Fruit fly (Drosophila melanogaster) whole organism, pupa: ENCODE data around the gene dysf.
A peak's percentile ranks its signal among the peaks of the same experiment; 100 is the strongest.

Source experiments
- CG10348 ChIP-seq: fragments of 200-800 bp; sonication (Bioruptor generic); IDR thresholded peaks from 2 replicates; pipeline ENCODE4 v1.3.6; 2022; ENCODE audit warnings: missing biosample characterization, missing genetic modification characterization
- CG12605 ChIP-seq: fragments of 200-800 bp; sonication (Bioruptor generic); IDR thresholded peaks from 2 replicates; pipeline ENCODE4 v1.3.6; 2022; ENCODE audit warnings: missing biosample characterization, missing genetic modification characterization
- CG13204 ChIP-seq: fragments of 200-800 bp; sonication (Bioruptor generic); optimal IDR thresholded peaks from 2 replicates; lab custom pipeline; 2018; ENCODE audit warnings: missing biosample characterization, mild to moderate bottlenecking, missing genetic modification characterization, moderate library complexity
- CG14655 ChIP-seq: fragments of 200-800 bp; sonication (Bioruptor generic); optimal IDR thresholded peaks from 3 replicates; lab custom pipeline; 2017; ENCODE audit warnings: mild to moderate bottlenecking, missing biosample characterization, missing genetic modification reagents, missing genetic modification characterization
- CG15710 ChIP-seq: fragments of 200-800 bp; sonication (Bioruptor generic); optimal IDR thresholded peaks from 2 replicates; lab custom pipeline; 2018; ENCODE audit warnings: missing biosample characterization, mild to moderate bottlenecking, missing genetic modification characterization, moderate library complexity
- CG17806 ChIP-seq: fragments of 200-800 bp; sonication (Bioruptor generic); optimal IDR thresholded peaks from 2 replicates; lab custom pipeline; 2018; ENCODE audit warnings: missing biosample characterization, mild to moderate bottlenecking, missing genetic modification characterization, moderate library complexity
- CG32121 ChIP-seq: fragments of 200-800 bp; sonication (Bioruptor generic); IDR thresholded peaks from 2 replicates; pipeline ENCODE4 v1.3.6; 2022; ENCODE audit warnings: missing biosample characterization, missing genetic modification characterization
- CG34367 ChIP-seq: fragments of 200-800 bp; sonication (Bioruptor generic); optimal IDR thresholded peaks from 2 replicates; lab custom pipeline; 2018; ENCODE audit warnings: missing biosample characterization, mild to moderate bottlenecking, missing genetic modification characterization
- CG4496 ChIP-seq: fragments of 200-800 bp; sonication (Bioruptor generic); IDR thresholded peaks from 3 replicates; pipeline ENCODE4 v1.3.6; 2022; ENCODE audit warnings: missing biosample characterization, missing genetic modification characterization
- CG8159 ChIP-seq: fragments of 200-800 bp; sonication (Bioruptor generic); optimal IDR thresholded peaks from 3 replicates; lab custom pipeline; 2018; ENCODE audit warnings: missing biosample characterization, mild to moderate bottlenecking, missing genetic modification characterization, moderate library complexity
- CG8301 ChIP-seq: fragments of 200-800 bp; sonication (Bioruptor generic); optimal IDR thresholded peaks from 2 replicates; lab custom pipeline; 2018; ENCODE audit warnings: missing biosample characterization, mild to moderate bottlenecking, missing genetic modification characterization
- CG9948 ChIP-seq: fragments of 200-800 bp; sonication (Bioruptor generic); optimal IDR thresholded peaks from 2 replicates; lab custom pipeline; 2018; ENCODE audit warnings: missing biosample characterization, mild to moderate bottlenecking, missing genetic modification characterization, moderate library complexity
- D1 ChIP-seq: fragments of 200-800 bp; sonication (Bioruptor generic); optimal IDR thresholded peaks from 2 replicates; lab custom pipeline; 2018; ENCODE audit warnings: missing biosample characterization, mild to moderate bottlenecking, missing genetic modification characterization, moderate library complexity
- EcR ChIP-seq: fragments of 200-800 bp; sonication (Bioruptor generic); optimal IDR thresholded peaks from 3 replicates; lab custom pipeline; 2019; ENCODE audit warnings: missing biosample characterization, missing genetic modification characterization, mild to moderate bottlenecking, moderate library complexity, missing genetic modification reagents
- Ets98B ChIP-seq: fragments of 200-800 bp; sonication (Bioruptor generic); IDR thresholded peaks from 2 replicates; pipeline ENCODE4 v1.3.6; 2022; ENCODE audit warnings: missing biosample characterization, missing genetic modification characterization
- Pif1A ChIP-seq: fragments of 200-800 bp; sonication (Bioruptor generic); optimal IDR thresholded peaks from 3 replicates; lab custom pipeline; 2016; ENCODE audit warnings: missing biosample characterization, missing genetic modification characterization
- Pif1B ChIP-seq: fragments of 200-800 bp; sonication (Bioruptor generic); optimal IDR thresholded peaks from 3 replicates; lab custom pipeline; 2016; ENCODE audit warnings: missing biosample characterization, missing genetic modification characterization
- Snoo ChIP-seq: fragments of 200-800 bp; sonication (Bioruptor generic); optimal IDR thresholded peaks from 3 replicates; lab custom pipeline; 2017; ENCODE audit warnings: missing biosample characterization, mild to moderate bottlenecking, missing genetic modification characterization, inconsistent platforms
- fd96Ca ChIP-seq: fragments of 200-800 bp; sonication (Bioruptor generic); IDR thresholded peaks from 3 replicates; pipeline ENCODE4 v1.3.6; 2022; ENCODE audit warnings: missing biosample characterization, missing genetic modification characterization
- gl ChIP-seq: fragments of 200-800 bp; sonication (Bioruptor generic); optimal IDR thresholded peaks from 2 replicates; lab custom pipeline; 2018; ENCODE audit warnings: missing biosample characterization, mild to moderate bottlenecking, missing genetic modification characterization
- rn ChIP-seq: fragments of 200-800 bp; sonication (Bioruptor generic); IDR thresholded peaks from 2 replicates; pipeline ENCODE4 v1.3.6; 2022; ENCODE audit warnings: missing biosample characterization, missing genetic modification characterization

The dysf gene

DNA sequence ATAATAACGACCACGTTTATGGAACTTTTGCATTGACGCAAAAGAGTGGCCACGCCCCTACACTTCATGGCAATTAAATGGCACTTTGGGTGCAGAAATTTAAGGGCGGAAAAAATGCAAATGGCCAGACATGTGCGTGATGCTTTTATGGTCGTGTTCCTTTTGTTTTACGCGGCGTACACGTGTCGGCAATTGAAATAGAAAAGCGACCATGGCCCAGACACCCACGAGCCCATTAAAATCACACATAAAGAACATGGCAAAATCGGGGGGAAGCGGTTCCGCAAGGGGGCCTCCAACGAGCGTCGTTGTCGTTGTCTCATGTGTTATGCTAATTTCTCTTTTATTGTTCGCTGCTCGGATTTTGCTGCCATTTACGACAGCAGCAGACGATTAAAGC, 6.9 kb upstream of the dysf start:
- TF ChIP-seq Snoo (no peak), Ets98B (GFP tag; lab: Robert Waterston, UW) (no peak)

DNA sequence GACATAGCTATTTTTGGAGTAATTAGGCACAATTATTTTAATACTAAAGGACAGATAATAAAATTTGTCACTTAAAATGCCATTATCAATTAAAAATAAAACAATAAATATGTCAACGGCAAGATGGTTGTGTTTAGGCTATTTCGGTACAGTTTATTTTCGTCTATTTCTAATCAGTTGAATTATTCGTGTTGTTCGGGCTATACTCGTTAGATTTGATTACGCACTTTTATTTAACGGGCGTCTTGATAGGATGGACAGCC, 6.6 kb upstream of the dysf start:
- TF ChIP-seq rn (GFP tag; lab: Robert Waterston, UW) (no peak), Snoo (no peak), Pif1B (GFP tag; lab: Kevin White, UChicago) (no peak)

DNA sequence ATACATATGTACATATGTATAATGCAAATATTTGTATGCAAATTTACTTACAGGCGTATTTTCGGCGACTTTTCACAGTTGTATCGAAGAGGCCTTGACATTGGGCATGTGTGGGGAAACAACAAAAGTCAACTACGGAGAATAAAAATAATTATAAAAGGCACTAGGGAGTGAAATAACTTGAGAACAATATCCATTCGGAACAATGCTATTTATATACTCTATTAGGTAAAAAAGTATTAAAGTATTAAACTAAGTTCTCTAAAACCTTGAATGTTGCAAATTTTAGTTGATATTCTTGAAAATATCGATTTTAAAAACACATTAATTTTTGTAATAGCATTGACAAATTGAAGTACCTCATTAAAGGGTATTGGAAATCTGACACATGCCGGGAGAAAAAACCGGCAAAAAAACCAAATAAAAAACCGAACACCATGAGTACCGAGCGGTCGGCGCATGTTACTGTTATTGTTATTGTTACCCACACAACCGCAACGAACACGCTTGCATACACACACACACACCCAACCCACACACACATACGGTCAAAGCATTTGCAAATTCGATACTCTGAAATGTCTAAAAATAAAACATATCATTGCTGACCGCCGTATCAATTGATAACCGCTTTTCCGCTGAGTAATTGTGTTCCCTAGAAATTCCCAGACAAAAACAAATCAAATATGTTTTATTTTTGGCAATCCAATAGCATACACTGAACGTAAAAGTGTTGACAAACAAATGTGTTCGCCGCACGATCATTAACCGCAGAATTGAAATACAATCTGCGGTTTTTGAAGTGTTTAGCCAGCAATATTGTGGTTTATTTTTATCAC, 6.0 kb upstream of the dysf start:
- TF ChIP-seq Ets98B (GFP tag; lab: Robert Waterston, UW) (peak; percentile 36; the same call in 1 of the 2 replicates), Pif1B (GFP tag; lab: Kevin White, UChicago) (no peak), Pif1A (GFP tag; lab: Kevin White, UChicago) (peak; percentile 37), CG15710 (tag; lab: Kevin White, UChicago) (peak; percentile 22), D1 (no peak), Snoo (peak; percentile 76), CG17806 (tag; lab: Kevin White, UChicago) (peak; percentile 11), CG8159 (tag; lab: Kevin White, UChicago) (peak; percentile 54), CG4496 (GFP tag; lab: Robert Waterston, UW) (peak; percentile 59; the same call in 2 of the 3 replicates), CG13204 (GFP tag; lab: Kevin White, UChicago) (no peak), CG9948 (tag; lab: Kevin White, UChicago) (peak; percentile 3), CG8301 (peak; percentile 10), rn (GFP tag; lab: Robert Waterston, UW) (no peak), CG32121 (GFP tag; lab: Robert Waterston, UW) (peak; percentile 26; the same call in 1 of the 2 replicates), fd96Ca (GFP tag; lab: Robert Waterston, UW) (no peak), CG14655 (GFP tag; lab: Kevin White, UChicago) (peak; percentile 27)
- TF ChIP-seq, all 21 proteins: peak for 11

DNA sequence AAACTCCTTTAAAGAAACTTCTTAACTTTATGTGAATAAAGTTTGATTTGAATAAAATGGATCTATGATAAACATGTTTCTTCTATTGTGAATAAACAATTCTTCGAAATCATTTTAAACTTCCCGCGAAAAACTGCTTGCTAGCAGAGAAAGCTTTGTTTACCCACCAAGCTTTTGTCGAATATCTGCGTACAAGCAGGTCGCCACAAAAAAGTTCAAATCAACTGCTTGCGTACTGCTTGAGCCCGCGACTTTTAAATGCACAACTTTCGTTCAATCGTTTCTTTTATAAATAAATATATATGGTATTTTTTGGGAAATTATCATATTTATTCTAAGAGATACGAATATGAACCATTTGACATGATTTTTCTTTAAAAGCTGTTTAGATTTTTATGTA, 4.9 kb upstream of the dysf start:
- TF ChIP-seq Pif1B (GFP tag; lab: Kevin White, UChicago): no peak
- TF ChIP-seq D1: peak; percentile 75

DNA sequence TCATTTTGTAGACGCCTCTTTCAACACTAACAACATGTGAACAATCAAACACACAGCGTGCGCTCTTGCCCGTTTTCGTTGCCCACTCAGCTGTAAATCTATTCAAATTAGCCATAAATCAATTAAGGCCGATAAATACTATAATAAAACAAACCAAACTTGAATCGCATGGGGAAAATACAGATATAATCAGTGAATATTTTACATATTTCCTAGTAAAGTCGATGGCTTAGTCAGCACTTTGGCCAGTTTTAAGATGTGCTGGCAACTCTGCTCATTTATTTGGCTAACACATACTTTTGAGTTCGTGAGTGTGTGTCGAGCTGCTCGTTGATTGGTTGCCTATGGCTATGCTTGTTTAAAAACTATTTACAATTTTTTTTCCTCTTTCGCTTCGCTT, 727 bp upstream of the dysf start:
- 0 out of 3 replicates have a peak, but pooled peaks have one; percentile 55 for TF ChIP-seq fd96Ca (GFP tag; lab: Robert Waterston, UW)
- no peak for TF ChIP-seq CG34367 (tag; lab: Kevin White, UChicago)
- TF ChIP-seq CG4496 (GFP tag; lab: Robert Waterston, UW): 0 out of 3 replicates have a peak, but pooled peaks have one; percentile 37
- no peak for TF ChIP-seq CG8301

DNA sequence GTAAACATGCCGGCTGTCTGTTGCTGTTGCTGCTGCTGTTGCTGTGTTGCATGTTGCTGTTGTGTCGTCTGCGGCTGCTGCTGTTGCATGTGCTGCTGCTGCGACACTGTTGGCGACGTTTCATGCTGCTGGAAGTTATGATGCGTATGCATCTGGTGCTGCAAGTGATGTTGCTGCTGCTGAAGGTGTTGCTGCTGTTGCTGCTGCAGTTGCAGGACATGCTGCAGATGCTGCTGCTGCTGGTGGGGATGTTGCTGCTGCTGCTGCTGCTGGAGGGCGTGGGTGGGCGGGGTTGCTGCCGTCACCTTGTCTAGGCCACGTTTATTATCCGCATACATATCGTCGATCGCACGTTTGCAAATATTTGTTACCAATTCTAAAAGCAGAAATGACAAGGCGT, 2.3 kb downstream of the dysf start:
- no peak for TF ChIP-seq CG14655 (GFP tag; lab: Kevin White, UChicago)
- no peak for TF ChIP-seq CG13204 (GFP tag; lab: Kevin White, UChicago)
- TF ChIP-seq CG4496 (GFP tag; lab: Robert Waterston, UW): no peak
- TF ChIP-seq Pif1B (GFP tag; lab: Kevin White, UChicago): no peak
- no peak for TF ChIP-seq gl
- TF ChIP-seq fd96Ca (GFP tag; lab: Robert Waterston, UW): no peak
- no peak for TF ChIP-seq CG8301
- TF ChIP-seq EcR (GFP tag; lab: Kevin White, UChicago): no peak
- TF ChIP-seq Pif1A (GFP tag; lab: Kevin White, UChicago): no peak
- no peak for TF ChIP-seq CG10348
- TF ChIP-seq CG17806 (tag; lab: Kevin White, UChicago): no peak
- no peak for TF ChIP-seq Ets98B (GFP tag; lab: Robert Waterston, UW)
- no peak for TF ChIP-seq CG34367 (tag; lab: Kevin White, UChicago)
- TF ChIP-seq CG12605 (GFP tag; lab: Robert Waterston, UW): no peak
- no peak for TF ChIP-seq CG9948 (tag; lab: Kevin White, UChicago)
- no peak for TF ChIP-seq CG32121 (GFP tag; lab: Robert Waterston, UW)
- no peak for TF ChIP-seq CG15710 (tag; lab: Kevin White, UChicago)

DNA sequence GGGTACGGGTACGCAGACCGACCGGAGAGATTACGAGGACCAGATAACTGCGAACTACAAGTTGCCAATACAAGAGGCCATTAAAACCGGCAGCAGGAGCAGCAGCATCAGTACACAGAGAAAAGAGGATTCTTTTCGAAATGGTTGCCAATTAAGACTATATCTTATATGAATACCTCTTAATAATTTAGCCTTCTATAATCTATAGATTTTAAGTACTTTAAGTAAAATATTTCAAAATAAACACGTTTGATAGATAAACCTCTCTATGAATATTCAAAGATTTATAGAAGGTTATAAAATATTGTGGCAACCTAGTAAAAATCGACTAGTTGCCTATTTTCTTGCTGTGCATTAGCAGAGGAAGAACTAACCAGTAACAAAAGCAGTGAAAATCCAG, 3.0 kb downstream of the dysf start:
- TF ChIP-seq Pif1B (GFP tag; lab: Kevin White, UChicago) (no peak), fd96Ca (GFP tag; lab: Robert Waterston, UW) (no peak), CG8159 (tag; lab: Kevin White, UChicago) (peak; percentile 1), D1 (no peak), CG4496 (GFP tag; lab: Robert Waterston, UW) (no peak), rn (GFP tag; lab: Robert Waterston, UW) (no peak), CG15710 (tag; lab: Kevin White, UChicago) (no peak), CG14655 (GFP tag; lab: Kevin White, UChicago) (peak; percentile 4), Ets98B (GFP tag; lab: Robert Waterston, UW) (no peak), EcR (GFP tag; lab: Kevin White, UChicago) (no peak), CG32121 (GFP tag; lab: Robert Waterston, UW) (no peak), CG10348 (no peak)
